Worm (Caenorhabditis elegans): ENCODE results near the gene srg-21.

DNA sequence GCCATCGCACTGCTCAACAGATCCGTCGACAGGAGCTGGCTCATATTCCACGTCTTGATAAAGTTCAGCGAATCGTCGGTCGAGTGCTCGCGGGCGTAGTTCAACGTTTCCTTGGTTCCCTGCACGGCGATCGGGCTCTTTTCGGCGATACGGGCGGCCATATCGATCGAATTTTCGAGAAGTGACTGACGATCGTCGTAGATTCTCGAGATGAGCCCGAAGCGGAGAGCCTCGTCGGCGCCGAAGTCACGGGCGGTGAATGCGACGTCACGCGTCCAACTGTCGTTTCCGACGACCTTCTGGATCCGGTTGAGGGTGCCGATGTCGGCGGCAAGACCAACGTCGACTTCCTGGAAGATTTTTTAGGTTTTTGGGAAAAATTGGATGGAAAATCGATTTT is 18.4 kb upstream of the srg-21 start:
- TF ChIP-seq nhr-11 (tag; optimal IDR thresholded peaks at IDR 0.05) (no peak), unc-86 (tag; optimal IDR thresholded peaks at IDR 0.05) (no peak), tbx-7 (tag; optimal IDR thresholded peaks at IDR 0.05) (no peak), che-1 (tag; optimal IDR thresholded peaks at IDR 0.05) (no peak), fkh-10 (GFP tag; optimal IDR thresholded peaks at IDR 0.05) (no peak), K09A11.1 (tag; optimal IDR thresholded peaks at IDR 0.05; ENCODE audit: insufficient read depth) (no peak), unc-42 (tag; optimal IDR thresholded peaks at IDR 0.05) (no peak), dmd-4 (tag; optimal IDR thresholded peaks at IDR 0.05; ENCODE audit: borderline replicate concordance) (no peak), nfya-1 (tag; optimal IDR thresholded peaks at IDR 0.05) (no peak), sox-4 (tag; optimal IDR thresholded peaks at IDR 0.05) (no peak), pha-4 (tag; optimal IDR thresholded peaks at IDR 0.05) (no peak)
